Fruit fly (Drosophila melanogaster): Measurements from ENCODE around the gene CG5070.

Gene CG5070

dm6 chrX:17202498-17203162, at the start of gene CG5070, which contains the start of gene TTLL1A:
CG5070 (plus strand) TSS chrX:17203112.
TTLL1A (minus strand) TSS chrX:17202598.
- TF ChIP-seq fkh (GFP tag; optimal IDR thresholded peaks at IDR 0.05), result no peak
- no peak for TF ChIP-seq fd85E (GFP tag; optimal IDR thresholded peaks at IDR 0.05)
- no peak for TF ChIP-seq CG10631 (GFP tag; optimal IDR thresholded peaks at IDR 0.05)
- TF ChIP-seq acj6 (GFP tag; optimal IDR thresholded peaks at IDR 0.05), result no peak
- no peak for TF ChIP-seq CG6808 (GFP tag; optimal IDR thresholded peaks at IDR 0.05)
- TF ChIP-seq CG34406 (GFP tag; optimal IDR thresholded peaks at IDR 0.05), result no peak
- no peak for TF ChIP-seq Eip93F (GFP tag; optimal IDR thresholded peaks at IDR 0.05)
- no peak for TF ChIP-seq Sox102F (GFP tag; optimal IDR thresholded peaks at IDR 0.05)
- TF ChIP-seq Smox (GFP tag; optimal IDR thresholded peaks at IDR 0.05), result no peak
- TF ChIP-seq CG7368 (GFP tag; optimal IDR thresholded peaks at IDR 0.05), result no peak
- no peak for TF ChIP-seq CG15336 (GFP tag; IDR thresholded peaks at IDR 0.05)
- TF ChIP-seq dac (GFP tag; optimal IDR thresholded peaks at IDR 0.05), result no peak
- TF ChIP-seq achi (GFP tag; optimal IDR thresholded peaks at IDR 0.05), result no peak
- no peak for TF ChIP-seq spab (GFP tag; optimal IDR thresholded peaks at IDR 0.05)
- TF ChIP-seq CG6276 (GFP tag; optimal IDR thresholded peaks at IDR 0.05), result no peak
- no peak for TF ChIP-seq CG6792 (GFP tag; optimal IDR thresholded peaks at IDR 0.05)
- TF ChIP-seq Gug (GFP tag; IDR thresholded peaks at IDR 0.05), result no peak

dm6 chrX:17159116-17159515, 43.8 kb upstream of the CG5070 start, which contains the start of gene xmas:
xmas (minus strand) TSS chrX:17159306.
- TF ChIP-seq cyc (GFP tag; optimal IDR thresholded peaks at IDR 0.05) (no peak), dsx (GFP tag; optimal IDR thresholded peaks at IDR 0.05; ENCODE audit: poor library complexity, severe bottlenecking) (peak; percentile 66), salr (GFP tag; optimal IDR thresholded peaks at IDR 0.05) (no peak), Blimp-1 (GFP tag; optimal IDR thresholded peaks at IDR 0.05) (no peak), Hr39 (GFP tag; optimal IDR thresholded peaks at IDR 0.05) (no peak)

dm6 chrX:17159819-17160218, 43.1 kb upstream of the CG5070 start, which contains the start of gene baz:
baz (plus strand) TSS chrX:17160006.
- TF ChIP-seq CG6808 (GFP tag; optimal IDR thresholded peaks at IDR 0.05), result peak; percentile 2
- TF ChIP-seq Sox14 (GFP tag; optimal IDR thresholded peaks at IDR 0.05), result peak; percentile 7
- TF ChIP-seq ss (GFP tag; optimal IDR thresholded peaks at IDR 0.05), result peak in 1 of 2 experiments; percentile 30
- TF ChIP-seq esn (GFP tag; optimal IDR thresholded peaks at IDR 0.05), result no peak
- TF ChIP-seq CG6163 (GFP tag; IDR thresholded peaks at IDR 0.05), result peak; percentile 46; the same call in 1 of the 3 replicates
- peak; percentile 64 for TF ChIP-seq Eip78C (GFP tag)
- no peak for TF ChIP-seq OdsH (GFP tag; optimal IDR thresholded peaks at IDR 0.05)
- TF ChIP-seq CG3032 (tag; optimal IDR thresholded peaks at IDR 0.05), result peak; percentile 2

dm6 chrX:17160396-17161040, 42.4 kb upstream of the CG5070 start:
- TF ChIP-seq CG8119 (GFP tag; IDR thresholded peaks at IDR 0.05), result 0 out of 3 replicates have a peak, but pooled peaks have one; percentile 14
- TF ChIP-seq Eip78C (GFP tag), result peak; percentile 51
- TF ChIP-seq CG8319 (GFP tag; optimal IDR thresholded peaks at IDR 0.05), result no peak
- TF ChIP-seq fkh (GFP tag; optimal IDR thresholded peaks at IDR 0.05), result peak; percentile 67
- TF ChIP-seq CG6808 (GFP tag; optimal IDR thresholded peaks at IDR 0.05), result peak; percentile 35
- no peak for TF ChIP-seq vri (GFP tag; optimal IDR thresholded peaks at IDR 0.05)
- peak; percentile 12; the same call in 1 of the 2 replicates for TF ChIP-seq CG15336 (GFP tag; IDR thresholded peaks at IDR 0.05)
- TF ChIP-seq ss (GFP tag; optimal IDR thresholded peaks at IDR 0.05), result peak in 1 of 2 experiments; percentile 32
- TF ChIP-seq dsx (GFP tag; optimal IDR thresholded peaks at IDR 0.05; ENCODE audit: poor library complexity, severe bottlenecking), result peak; percentile 59
